Worm (Caenorhabditis elegans) whole organism, L4 larva: ENCODE measurements around the gene F18A12.7.

Experiments
- ama-1 ChIP-seq: fragments of 150-350 bp; optimal IDR thresholded peaks from 2 replicates; lab custom pipeline; 2014; ENCODE audit warnings: inconsistent platforms, mixed read lengths
- ceh-32 ChIP-seq: sonication (generic microtip); optimal IDR thresholded peaks from 2 replicates; lab custom pipeline; 2016; ENCODE audit warnings: mild to moderate bottlenecking, missing genetic modification characterization, missing compliant biosample characterization; ENCODE audit not compliant: poor library complexity
- daf-12 ChIP-seq: fragments of 150-350 bp; optimal IDR thresholded peaks from 2 replicates; lab custom pipeline; 2014; ENCODE audit warnings: missing biosample characterization, missing genetic modification reagents, missing genetic modification characterization
- daf-19 ChIP-seq: fragments of 200-800 bp; sonication (Bioruptor generic); conservative IDR thresholded peaks from 2 replicates; pipeline ENCODE4 v1.3.6; 2022; ENCODE audit warnings: missing genetic modification characterization, missing compliant biosample characterization
- dmd-6 ChIP-seq: fragments of 200-800 bp; sonication (Bioruptor generic); IDR thresholded peaks from 2 replicates; pipeline ENCODE4 v1.3.6; 2022; ENCODE audit warnings: missing genetic modification reagents, missing genetic modification characterization, missing compliant biosample characterization
- dpl-1 ChIP-seq: fragments of 150-350 bp; optimal IDR thresholded peaks from 2 replicates; lab custom pipeline; 2014; ENCODE audit warnings: missing biosample characterization, missing genetic modification reagents, missing genetic modification characterization
- duxl-1 ChIP-seq: sonication (generic microtip); optimal IDR thresholded peaks from 2 replicates; lab custom pipeline; 2016; ENCODE audit warnings: mild to moderate bottlenecking, missing genetic modification characterization, moderate library complexity, missing compliant biosample characterization; ENCODE audit not compliant: poor library complexity
- lin-39 ChIP-seq: fragments of 150-350 bp; optimal IDR thresholded peaks from 2 replicates; lab custom pipeline; 2014; ENCODE audit warnings: missing biosample characterization, missing genetic modification reagents, missing genetic modification characterization
- mes-2 ChIP-seq: sonication (generic microtip); optimal IDR thresholded peaks from 2 replicates; lab custom pipeline; 2016; ENCODE audit warnings: missing genotype, mild to moderate bottlenecking, missing genetic modification characterization, missing compliant biosample characterization; ENCODE audit not compliant: poor library complexity, severe bottlenecking
- mxl-3 ChIP-seq: fragments of 200-800 bp; sonication (Bioruptor generic); optimal IDR thresholded peaks from 2 replicates; lab custom pipeline; 2018; ENCODE audit warnings: mild to moderate bottlenecking, missing genetic modification characterization, missing compliant biosample characterization
- nhr-11 ChIP-seq: fragments of 150-350 bp; optimal IDR thresholded peaks from 2 replicates; lab custom pipeline; 2014; ENCODE audit warnings: missing biosample characterization, missing genetic modification characterization
- nhr-41 ChIP-seq: fragments of 200-800 bp; sonication (Bioruptor generic); IDR thresholded peaks from 2 replicates; pipeline ENCODE4 v1.3.6; 2022; ENCODE audit warnings: missing genetic modification reagents, missing genetic modification characterization, missing compliant biosample characterization
- nhr-6 ChIP-seq: fragments of 150-350 bp; optimal IDR thresholded peaks from 2 replicates; lab custom pipeline; 2014; ENCODE audit warnings: missing biosample characterization, missing genetic modification characterization
- zfp-3 ChIP-seq: fragments of 200-800 bp; sonication (Bioruptor generic); conservative IDR thresholded peaks from 2 replicates; pipeline ENCODE4 v1.3.6; 2022; ENCODE audit warnings: missing genetic modification reagents, missing genetic modification characterization, missing compliant biosample characterization

DNA sequence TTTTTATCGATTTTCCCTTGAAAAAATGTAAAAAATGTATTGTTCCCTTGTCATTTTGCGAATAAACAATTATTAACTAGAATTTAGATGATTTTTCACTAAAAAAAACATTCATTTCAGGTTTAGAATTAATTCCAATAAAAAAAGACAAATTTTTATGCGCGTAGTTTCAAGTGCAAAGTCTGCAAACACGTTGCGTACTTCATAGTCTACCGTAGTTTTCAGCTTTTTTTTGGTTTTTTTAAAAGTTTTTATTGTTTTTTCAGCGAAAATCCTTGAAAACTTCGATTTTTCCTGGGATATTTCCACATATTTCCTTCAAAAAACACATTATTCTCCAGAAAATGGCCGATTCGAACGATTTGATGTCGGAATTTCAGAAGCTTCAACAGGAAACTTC, 39.2 kb upstream of the F18A12.7 start, which contains the start of gene C16C8.11:
- TF ChIP-seq mxl-3 (GFP tag; lab: Kevin White, UChicago) (no peak), nhr-11 (tag; lab: Kevin White, UChicago) (no peak), dmd-6 (GFP tag; lab: Robert Waterston, UW) (no peak), ceh-32 (no peak), nhr-6 (no peak), mes-2 (tag; lab: Kevin White, UChicago) (no peak), daf-19 (GFP tag; lab: Robert Waterston, UW) (no peak), duxl-1 (tag; lab: Kevin White, UChicago) (no peak), nhr-41 (GFP tag; lab: Robert Waterston, UW) (no peak), zfp-3 (GFP tag; lab: Robert Waterston, UW) (no peak), dpl-1 (GFP tag; lab: Kevin White, UChicago) (no peak), daf-12 (tag; lab: Kevin White, UChicago) (no peak), lin-39 (tag; lab: Kevin White, UChicago) (no peak), ama-1 (no peak)
